Worm (Caenorhabditis elegans) whole organism, mixed stage, embryonic: ENCODE results near the gene Y17G9B.4.
A peak's percentile ranks its signal among the peaks of the same experiment; 100 is the strongest.

Experiments used
- M03D4.4 ChIP-seq: sonication (generic microtip); optimal IDR thresholded peaks from 2 replicates; lab custom pipeline; 2017; ENCODE audit warnings: mild to moderate bottlenecking, missing genetic modification characterization, missing compliant biosample characterization
- bed-3 ChIP-seq: fragments of 200-800 bp; sonication (Bioruptor generic); optimal IDR thresholded peaks from 3 replicates; lab custom pipeline; 2018; ENCODE audit warnings: mild to moderate bottlenecking, missing genetic modification characterization, moderate library complexity, missing compliant biosample characterization
- blmp-1 ChIP-seq: fragments of 150-350 bp; optimal IDR thresholded peaks from 2 replicates; lab custom pipeline; 2014; ENCODE audit warnings: missing biosample characterization, missing genetic modification characterization
- ceh-39 ChIP-seq: fragments of 150-350 bp; optimal IDR thresholded peaks from 2 replicates; lab custom pipeline; 2014; ENCODE audit warnings: missing biosample characterization, missing genetic modification characterization
- ceh-43 ChIP-seq: fragments of 200-800 bp; sonication (Bioruptor generic); optimal IDR thresholded peaks from 2 replicates; lab custom pipeline; 2018; ENCODE audit warnings: mild to moderate bottlenecking, missing genetic modification characterization, moderate library complexity, missing compliant biosample characterization
- ceh-83 ChIP-seq: fragments of 200-800 bp; sonication (Bioruptor generic); optimal IDR thresholded peaks from 2 replicates; lab custom pipeline; 2018; ENCODE audit warnings: mild to moderate bottlenecking, missing genetic modification characterization, missing compliant biosample characterization
- ces-1 ChIP-seq: fragments of 150-350 bp; optimal IDR thresholded peaks from 2 replicates; lab custom pipeline; 2014; ENCODE audit warnings: missing biosample characterization, missing genetic modification reagents, missing genetic modification characterization
- cnd-1 ChIP-seq: fragments of 200-800 bp; sonication (Bioruptor generic); optimal IDR thresholded peaks from 2 replicates; lab custom pipeline; 2018; ENCODE audit warnings: mild to moderate bottlenecking, missing genetic modification characterization, missing compliant biosample characterization
- drap-1 ChIP-seq: fragments of 200-800 bp; sonication (Bioruptor generic); optimal IDR thresholded peaks from 3 replicates; lab custom pipeline; 2018; ENCODE audit warnings: mild to moderate bottlenecking, missing genetic modification characterization, missing compliant biosample characterization
- elt-1 ChIP-seq: sonication (generic microtip); optimal IDR thresholded peaks from 2 replicates; lab custom pipeline; 2017; ENCODE audit warnings: missing genetic modification characterization, mild to moderate bottlenecking, missing compliant biosample characterization, antibody characterized with exemption, moderate library complexity, borderline replicate concordance; ENCODE audit not compliant: insufficient read depth
- elt-3 ChIP-seq: fragments of 150-350 bp; optimal IDR thresholded peaks from 2 replicates; lab custom pipeline; 2014; ENCODE audit warnings: missing biosample characterization, missing genetic modification characterization
- flh-1 ChIP-seq: fragments of 200-800 bp; sonication (Bioruptor generic); optimal IDR thresholded peaks from 2 replicates; lab custom pipeline; 2018; ENCODE audit warnings: mild to moderate bottlenecking, missing genetic modification characterization, moderate library complexity, missing compliant biosample characterization
- ham-2 ChIP-seq: fragments of 200-800 bp; sonication (Bioruptor generic); optimal IDR thresholded peaks from 2 replicates; lab custom pipeline; 2018; ENCODE audit warnings: mild to moderate bottlenecking, missing genetic modification characterization, missing compliant biosample characterization
- hlh-1 ChIP-seq: fragments of 150-350 bp; optimal IDR thresholded peaks from 2 replicates; lab custom pipeline; 2014; ENCODE audit warnings: missing biosample characterization, missing genetic modification reagents, missing genetic modification characterization
- lin-13 ChIP-seq: fragments of 150-350 bp; optimal IDR thresholded peaks from 2 replicates; lab custom pipeline; 2014; ENCODE audit warnings: missing biosample characterization, missing genetic modification characterization
- lin-32 ChIP-seq: fragments of 200-800 bp; sonication (Bioruptor generic); optimal IDR thresholded peaks from 2 replicates; lab custom pipeline; 2018; ENCODE audit warnings: mild to moderate bottlenecking, missing genetic modification characterization, missing compliant biosample characterization
- lsy-2 ChIP-seq: fragments of 150-350 bp; optimal IDR thresholded peaks from 2 replicates; lab custom pipeline; 2014; ENCODE audit warnings: missing biosample characterization, missing genetic modification characterization
- mab-5 ChIP-seq: fragments of 150-350 bp; optimal IDR thresholded peaks from 2 replicates; lab custom pipeline; 2014; ENCODE audit warnings: missing biosample characterization, missing genetic modification characterization
- mep-1 ChIP-seq: fragments of 150-350 bp; optimal IDR thresholded peaks from 2 replicates; lab custom pipeline; 2017; ENCODE audit warnings: missing biosample characterization, missing genetic modification reagents, missing genetic modification characterization, inconsistent platforms
- nhr-12 ChIP-seq: fragments of 150-350 bp; optimal IDR thresholded peaks from 2 replicates; lab custom pipeline; 2014; ENCODE audit warnings: missing biosample characterization, missing genetic modification characterization
- nhr-2 ChIP-seq: fragments of 150-350 bp; optimal IDR thresholded peaks from 2 replicates; lab custom pipeline; 2014; ENCODE audit warnings: missing biosample characterization, missing genetic modification characterization
- nhr-237 ChIP-seq: fragments of 150-350 bp; optimal IDR thresholded peaks from 2 replicates; lab custom pipeline; 2014; ENCODE audit warnings: missing biosample characterization, missing genetic modification characterization
- nhr-28 ChIP-seq: fragments of 150-350 bp; optimal IDR thresholded peaks from 2 replicates; lab custom pipeline; 2014; ENCODE audit warnings: missing biosample characterization, missing genetic modification characterization
- nhr-76 ChIP-seq: sonication (generic microtip); optimal IDR thresholded peaks from 2 replicates; lab custom pipeline; 2017; ENCODE audit warnings: missing biosample characterization, missing genetic modification characterization
- sem-2 ChIP-seq: fragments of 200-800 bp; sonication (Bioruptor generic); optimal IDR thresholded peaks from 2 replicates; lab custom pipeline; 2018; ENCODE audit warnings: mild to moderate bottlenecking, missing genetic modification characterization, missing compliant biosample characterization
- snpc-4 ChIP-seq: fragments of 150-350 bp; optimal IDR thresholded peaks from 2 replicates; lab custom pipeline; 2014; ENCODE audit warnings: missing biosample characterization, missing genetic modification characterization
- sptf-1 ChIP-seq: sonication (generic microtip); optimal IDR thresholded peaks from 2 replicates; lab custom pipeline; 2017; ENCODE audit warnings: mild to moderate bottlenecking, missing genetic modification characterization, moderate library complexity, missing compliant biosample characterization
- tbx-8 ChIP-seq: fragments of 200-800 bp; sonication (Bioruptor generic); optimal IDR thresholded peaks from 2 replicates; lab custom pipeline; 2018; ENCODE audit warnings: mild to moderate bottlenecking, missing genetic modification characterization, moderate library complexity, missing compliant biosample characterization
- unc-120 ChIP-seq: sonication (generic microtip); optimal IDR thresholded peaks from 2 replicates; lab custom pipeline; 2017; ENCODE audit warnings: missing genetic modification characterization, missing compliant biosample characterization; ENCODE audit not compliant: poor library complexity, severe bottlenecking
- unc-39 ChIP-seq: fragments of 150-350 bp; optimal IDR thresholded peaks from 2 replicates; lab custom pipeline; 2014; ENCODE audit warnings: missing biosample characterization, missing genetic modification characterization
- unc-62 ChIP-seq: fragments of 150-350 bp; optimal IDR thresholded peaks from 2 replicates; lab custom pipeline; 2014; ENCODE audit warnings: missing biosample characterization, missing genetic modification reagents, missing genetic modification characterization
- zip-8 ChIP-seq: fragments of 150-350 bp; optimal IDR thresholded peaks from 2 replicates; lab custom pipeline; 2014; ENCODE audit warnings: missing biosample characterization, missing genetic modification characterization

Y17G9B.4 gene

DNA sequence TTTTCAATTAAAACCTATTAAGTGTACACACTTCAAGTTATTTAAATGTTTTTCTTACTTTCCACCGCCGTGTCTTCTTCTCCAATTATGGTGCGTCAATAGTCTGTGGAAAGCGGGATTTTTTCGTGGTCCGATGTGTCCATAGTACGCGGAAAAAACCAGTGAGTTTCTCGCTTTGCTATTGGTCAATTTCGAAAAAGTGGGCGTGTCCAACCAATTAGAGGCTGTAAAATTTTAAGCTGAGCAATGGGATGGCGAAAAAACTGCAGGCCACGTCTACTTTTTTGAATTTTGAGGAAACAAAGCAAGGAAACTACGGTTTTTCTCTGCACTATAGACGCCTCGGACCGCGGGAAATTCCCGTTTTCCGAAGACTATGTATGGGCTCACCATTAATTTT lies 28.2 kb upstream of the Y17G9B.4 start:
- TF ChIP-seq ces-1 (GFP tag; lab: Kevin White, UChicago) (no peak), zip-8 (tag; lab: Kevin White, UChicago) (no peak), snpc-4 (no peak), blmp-1 (tag; lab: Kevin White, UChicago) (no peak), nhr-28 (tag; lab: Kevin White, UChicago) (no peak), unc-120 (no peak), nhr-2 (tag; lab: Kevin White, UChicago) (no peak), nhr-12 (tag; lab: Kevin White, UChicago) (no peak)

DNA sequence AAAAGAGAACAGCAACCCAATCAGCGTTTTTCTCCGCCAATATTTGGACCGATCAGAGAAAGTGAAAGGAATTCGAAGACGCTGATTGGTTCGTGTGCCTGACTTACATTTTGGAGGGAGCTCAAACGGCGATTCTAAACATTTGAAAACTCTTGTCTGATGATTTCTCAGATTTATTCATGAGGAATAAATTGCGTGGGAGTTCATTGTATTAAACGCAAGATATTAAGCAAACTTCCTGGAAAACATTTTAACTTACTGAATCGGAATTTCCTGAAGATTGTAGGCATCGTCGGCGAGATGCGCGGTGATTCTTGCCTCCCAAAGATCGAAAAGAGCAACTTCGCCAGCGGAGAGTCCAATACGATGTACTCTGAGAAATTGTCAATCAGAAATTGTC lies 27.4 kb upstream of the Y17G9B.4 start, which contains the start of gene K08F11.1:
Gene K08F11.1 (plus strand): TSS at position 301 of the 400 bp plus-strand sequence.
- TF ChIP-seq mep-1 (tag; lab: Kevin White, UChicago): no peak
- TF ChIP-seq hlh-1 (tag; lab: Kevin White, UChicago): no peak
- TF ChIP-seq tbx-8: no peak
- no peak for TF ChIP-seq lsy-2 (tag; lab: Kevin White, UChicago)
- no peak for TF ChIP-seq sem-2
- no peak for TF ChIP-seq nhr-76 (tag; lab: Kevin White, UChicago)
- TF ChIP-seq unc-120: no peak
- TF ChIP-seq drap-1 (GFP tag; lab: Kevin White, UChicago): no peak
- no peak for TF ChIP-seq zip-8 (tag; lab: Kevin White, UChicago)
- TF ChIP-seq unc-62 (GFP tag; lab: Kevin White, UChicago): no peak
- TF ChIP-seq, all 35 proteins: peak for 0

DNA sequence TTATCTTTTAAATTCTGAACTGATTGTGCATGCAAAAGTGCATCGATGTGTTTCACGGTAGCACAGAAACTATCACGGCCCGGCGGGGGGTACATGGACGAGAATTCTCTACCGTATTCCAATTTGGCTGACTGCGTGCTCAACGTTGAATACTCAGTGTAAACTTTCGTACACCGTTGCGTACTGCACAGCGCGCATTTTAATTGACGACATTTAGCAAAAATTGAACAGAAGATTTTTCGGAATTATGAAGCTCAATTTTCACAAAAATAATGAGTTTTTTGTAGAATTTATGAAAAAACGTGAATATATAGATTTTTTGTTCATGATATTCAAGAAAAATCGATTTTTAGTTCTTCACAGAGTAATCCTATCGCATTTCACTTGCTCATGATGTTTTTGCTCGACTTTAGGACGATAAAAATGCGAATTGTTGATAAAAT lies 26.4 kb upstream of the Y17G9B.4 start:
- TF ChIP-seq M03D4.4 (tag; lab: Kevin White, UChicago): peak; percentile 21
- TF ChIP-seq ces-1 (GFP tag; lab: Kevin White, UChicago): peak; percentile 48
- peak; percentile 77 for TF ChIP-seq nhr-237 (tag; lab: Kevin White, UChicago)
- peak; percentile 44 for TF ChIP-seq sptf-1
- peak; percentile 5 for TF ChIP-seq unc-120
- TF ChIP-seq lsy-2 (tag; lab: Kevin White, UChicago): peak; percentile 94
- TF ChIP-seq cnd-1 (tag; lab: Kevin White, UChicago): peak; percentile 12
- TF ChIP-seq mep-1 (tag; lab: Kevin White, UChicago): peak; percentile 2

DNA sequence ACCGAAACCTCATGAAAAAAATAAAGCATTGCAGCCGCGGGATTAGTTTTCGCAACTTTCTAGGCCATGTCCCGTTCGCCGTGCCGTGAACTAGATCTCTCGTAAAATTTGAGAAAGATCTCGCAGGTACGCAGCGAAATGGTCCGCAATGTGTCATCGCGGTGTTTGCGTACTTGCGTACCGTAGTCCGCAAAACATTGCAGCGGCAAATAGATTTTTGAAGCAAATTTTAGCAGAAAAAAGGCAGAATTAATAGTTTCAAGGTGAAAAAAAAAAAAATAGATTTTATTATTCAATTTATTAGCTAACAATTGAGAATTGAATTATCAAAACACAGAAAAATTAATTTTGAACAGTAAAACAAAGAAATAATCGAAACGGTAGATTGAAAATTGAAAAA lies 24.0 kb upstream of the Y17G9B.4 start:
- peak; percentile 94 for TF ChIP-seq lsy-2 (tag; lab: Kevin White, UChicago)
- peak; percentile 67 for TF ChIP-seq sptf-1
- peak; percentile 10 for TF ChIP-seq cnd-1 (tag; lab: Kevin White, UChicago)
- peak; percentile 36 for TF ChIP-seq ces-1 (GFP tag; lab: Kevin White, UChicago)
- TF ChIP-seq nhr-237 (tag; lab: Kevin White, UChicago): peak; percentile 51
- peak; percentile 16 for TF ChIP-seq ham-2 (GFP tag; lab: Kevin White, UChicago)
- TF ChIP-seq drap-1 (GFP tag; lab: Kevin White, UChicago): peak; percentile 53
- TF ChIP-seq, all 35 proteins: peak for 7; not testable (repeated sequence) for 28

DNA sequence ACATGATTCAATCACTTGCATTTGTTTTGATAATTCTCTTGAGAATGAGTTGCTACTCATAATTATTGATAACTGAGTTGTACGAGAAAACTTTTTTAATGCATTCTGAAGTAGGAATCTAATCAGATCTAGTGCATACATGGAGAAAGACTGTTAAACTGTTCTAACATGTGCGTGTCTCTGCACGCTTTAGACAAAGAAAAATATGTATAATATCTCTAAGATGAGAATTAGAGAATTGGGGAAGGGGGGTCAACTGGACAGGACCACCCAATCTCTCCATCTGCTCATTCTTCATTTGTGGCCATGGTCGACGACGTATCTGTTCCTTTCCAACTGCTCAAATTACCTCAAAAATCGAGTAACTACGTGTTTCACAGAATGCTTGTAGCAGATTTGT lies 14.7 kb upstream of the Y17G9B.4 start, which contains the start of gene fbxb-78:
Gene fbxb-78 (plus strand): TSS at position 301 of the 400 bp plus-strand sequence.
- TF ChIP-seq zip-8 (tag; lab: Kevin White, UChicago) (no peak), unc-120 (no peak), unc-39 (no peak), cnd-1 (tag; lab: Kevin White, UChicago) (no peak), bed-3 (no peak), elt-1 (tag; lab: Kevin White, UChicago) (no peak), elt-3 (tag; lab: Kevin White, UChicago) (no peak), M03D4.4 (tag; lab: Kevin White, UChicago) (no peak), nhr-28 (tag; lab: Kevin White, UChicago) (no peak), lin-32 (GFP tag; lab: Kevin White, UChicago) (no peak), mab-5 (tag; lab: Kevin White, UChicago) (no peak), nhr-76 (tag; lab: Kevin White, UChicago) (no peak), ceh-39 (tag; lab: Kevin White, UChicago) (no peak), snpc-4 (no peak)

DNA sequence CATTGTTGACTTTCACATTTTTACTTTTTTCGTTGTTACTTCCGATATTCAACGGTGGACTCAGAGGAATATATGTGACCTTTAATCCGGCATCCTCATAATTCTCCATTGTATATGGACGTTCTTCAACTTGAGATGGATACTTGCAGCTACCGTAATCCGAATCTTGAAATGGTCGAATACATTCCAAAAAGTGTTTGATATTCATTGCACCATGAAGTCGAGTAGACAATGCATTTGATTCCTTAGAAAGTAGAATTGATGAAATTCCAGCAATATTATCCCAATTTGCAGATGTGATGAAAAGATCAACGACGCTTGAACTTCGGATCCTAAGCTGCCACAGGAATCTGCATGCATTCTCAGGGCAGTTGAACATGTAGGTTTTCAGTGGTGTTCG lies 9.4 kb upstream of the Y17G9B.4 start:
- TF ChIP-seq lsy-2 (tag; lab: Kevin White, UChicago): no peak
- no peak for TF ChIP-seq ceh-39 (tag; lab: Kevin White, UChicago)
- TF ChIP-seq unc-62 (GFP tag; lab: Kevin White, UChicago): no peak
- no peak for TF ChIP-seq flh-1
- no peak for TF ChIP-seq ces-1 (GFP tag; lab: Kevin White, UChicago)
- no peak for TF ChIP-seq snpc-4
- TF ChIP-seq ceh-83: no peak
- no peak for TF ChIP-seq sem-2
- TF ChIP-seq ceh-43 (GFP tag; lab: Kevin White, UChicago): no peak
- no peak for TF ChIP-seq mep-1 (tag; lab: Kevin White, UChicago)
- TF ChIP-seq unc-120: no peak
- TF ChIP-seq lin-13 (tag; lab: Kevin White, UChicago): no peak
- no peak for TF ChIP-seq nhr-2 (tag; lab: Kevin White, UChicago)
- TF ChIP-seq M03D4.4 (tag; lab: Kevin White, UChicago): no peak
- TF ChIP-seq nhr-28 (tag; lab: Kevin White, UChicago): no peak
- TF ChIP-seq nhr-237 (tag; lab: Kevin White, UChicago): no peak
